Worm (Caenorhabditis elegans) whole organism, young adult: Measurements from ENCODE around the gene rnp-7.

ENCODE experiments used
- F57A8.1 ChIP-seq: fragments of 200-800 bp; sonication (Bioruptor generic); optimal IDR thresholded peaks from 2 replicates; lab custom pipeline; 2018; ENCODE audit warnings: mild to moderate bottlenecking, missing genetic modification characterization, moderate library complexity, missing compliant biosample characterization
- F57C9.4 ChIP-seq: sonication (generic microtip); optimal IDR thresholded peaks from 2 replicates; lab custom pipeline; 2017; ENCODE audit warnings: mild to moderate bottlenecking, missing genetic modification characterization, missing compliant biosample characterization
- T07F8.4 ChIP-seq: sonication (generic microtip); optimal IDR thresholded peaks from 2 replicates; lab custom pipeline; 2016; ENCODE audit warnings: mild to moderate bottlenecking, missing genetic modification characterization, moderate library complexity, missing compliant biosample characterization
- T26A5.8 ChIP-seq: sonication (generic microtip); optimal IDR thresholded peaks from 2 replicates; lab custom pipeline; 2016; ENCODE audit warnings: missing genetic modification characterization, missing compliant biosample characterization
- ZK185.1 ChIP-seq: sonication (generic microtip); optimal IDR thresholded peaks from 2 replicates; lab custom pipeline; 2016; ENCODE audit warnings: mild to moderate bottlenecking, missing genetic modification characterization, missing compliant biosample characterization; ENCODE audit not compliant: poor library complexity, severe bottlenecking
- akir-1 ChIP-seq: fragments of 200-800 bp; sonication (Bioruptor generic); optimal IDR thresholded peaks from 2 replicates; lab custom pipeline; 2018; ENCODE audit warnings: mild to moderate bottlenecking, missing genetic modification characterization, moderate library complexity, missing compliant biosample characterization
- ccch-3 ChIP-seq: fragments of 200-800 bp; sonication (Bioruptor generic); optimal IDR thresholded peaks from 2 replicates; lab custom pipeline; 2018; ENCODE audit warnings: mild to moderate bottlenecking, missing genetic modification characterization, missing compliant biosample characterization
- cebp-1 ChIP-seq, 2 experiments: fragments of 200-800 bp in 1 of 2; sonication (Bioruptor generic) in 1 of 2; sonication (generic microtip) in 1 of 2; IDR thresholded peaks in 1 of 2; optimal IDR thresholded peaks in 1 of 2; 2 replicates each; pipeline versions ENCODE4 v1.3.6 to Lab custom; 2017 to 2022; ENCODE audit warnings: missing compliant biosample characterization in 2 of 2, missing genetic modification characterization in 2 of 2, mild to moderate bottlenecking in 1 of 2, missing genetic modification reagents in 1 of 2, moderate library complexity in 1 of 2
- ceh-79 ChIP-seq: sonication (generic microtip); optimal IDR thresholded peaks from 2 replicates; lab custom pipeline; 2017; ENCODE audit warnings: mild to moderate bottlenecking, missing genetic modification characterization, missing compliant biosample characterization
- dpff-1 ChIP-seq: sonication (generic microtip); optimal IDR thresholded peaks from 2 replicates; lab custom pipeline; 2017; ENCODE audit warnings: mild to moderate bottlenecking, missing genetic modification characterization, missing compliant biosample characterization
- efl-1 ChIP-seq: fragments of 150-350 bp; optimal IDR thresholded peaks from 2 replicates; lab custom pipeline; 2014; ENCODE audit warnings: missing biosample characterization, missing genetic modification reagents, missing genetic modification characterization
- hlh-12 ChIP-seq: sonication (generic microtip); optimal IDR thresholded peaks from 2 replicates; lab custom pipeline; 2016; ENCODE audit warnings: missing genetic modification characterization, missing compliant biosample characterization
- hmg-1.2 ChIP-seq: fragments of 200-800 bp; sonication (Bioruptor generic); IDR thresholded peaks from 2 replicates; pipeline ENCODE4 v1.3.6; 2022; ENCODE audit warnings: missing genetic modification reagents, missing genetic modification characterization, missing compliant biosample characterization
- hmg-20 ChIP-seq: fragments of 200-800 bp; sonication (Bioruptor generic); IDR thresholded peaks from 2 replicates; pipeline ENCODE4 v1.3.6; 2022; ENCODE audit warnings: missing genetic modification reagents, missing genetic modification characterization, missing compliant biosample characterization
- let-526 ChIP-seq: fragments of 200-800 bp; sonication (Bioruptor generic); IDR thresholded peaks from 2 replicates; pipeline ENCODE4 v1.3.6; 2022; ENCODE audit warnings: missing genetic modification reagents, missing genetic modification characterization, missing compliant biosample characterization
- let-607 ChIP-seq, 2 experiments: fragments of 200-800 bp in 1 of 2; sonication (Bioruptor generic) in 1 of 2; sonication (generic microtip) in 1 of 2; optimal IDR thresholded peaks; 2 replicates each; lab custom pipeline; 2016 to 2018; ENCODE audit warnings: mild to moderate bottlenecking in 2 of 2, missing compliant biosample characterization in 2 of 2, missing genetic modification characterization in 2 of 2, moderate library complexity in 2 of 2, missing genotype in 1 of 2
- lin-40 ChIP-seq: sonication (generic microtip); optimal IDR thresholded peaks from 2 replicates; lab custom pipeline; 2016; ENCODE audit warnings: missing genetic modification characterization, mild to moderate bottlenecking, missing compliant biosample characterization, missing genotype, missing genetic modification reagents
- lin-54 ChIP-seq: fragments of 200-800 bp; sonication (Bioruptor generic); optimal IDR thresholded peaks from 2 replicates; lab custom pipeline; 2018; ENCODE audit warnings: mild to moderate bottlenecking, missing genetic modification characterization, missing compliant biosample characterization
- mxl-1 ChIP-seq: sonication (generic microtip); optimal IDR thresholded peaks from 2 replicates; lab custom pipeline; 2016; ENCODE audit warnings: missing genetic modification characterization, missing compliant biosample characterization
- nhr-120 ChIP-seq: fragments of 200-800 bp; sonication (Bioruptor generic); IDR thresholded peaks from 2 replicates; pipeline ENCODE4 v1.3.6; 2022; ENCODE audit warnings: missing genetic modification characterization, missing compliant biosample characterization
- nhr-179 ChIP-seq: sonication (generic microtip); optimal IDR thresholded peaks from 2 replicates; lab custom pipeline; 2016; ENCODE audit warnings: mild to moderate bottlenecking, missing genetic modification characterization, missing compliant biosample characterization
- nhr-80 ChIP-seq: sonication (generic microtip); optimal IDR thresholded peaks from 2 replicates; lab custom pipeline; 2016; ENCODE audit warnings: missing genetic modification characterization, missing compliant biosample characterization
- pbrm-1 ChIP-seq: fragments of 200-800 bp; sonication (Bioruptor generic); IDR thresholded peaks from 2 replicates; pipeline ENCODE4 v1.3.6; 2022; ENCODE audit warnings: missing genetic modification reagents, missing genetic modification characterization, missing compliant biosample characterization
- pha-4 ChIP-seq: fragments of 150-350 bp; sonication (generic microtip); optimal IDR thresholded peaks from 2 replicates; lab custom pipeline; 2014; ENCODE audit warnings: missing biosample characterization, missing genetic modification reagents, missing genetic modification characterization
- rcor-1 ChIP-seq: fragments of 200-800 bp; sonication (Bioruptor generic); IDR thresholded peaks from 2 replicates; pipeline ENCODE4 v1.3.6; 2022; ENCODE audit warnings: missing genetic modification reagents, missing genetic modification characterization, missing compliant biosample characterization
- sdz-38 ChIP-seq: sonication (generic microtip); optimal IDR thresholded peaks from 2 replicates; lab custom pipeline; 2016; ENCODE audit warnings: missing genotype, missing genetic modification characterization, missing compliant biosample characterization
- snpc-1.1 ChIP-seq: sonication (generic microtip); optimal IDR thresholded peaks from 2 replicates; lab custom pipeline; 2017; ENCODE audit warnings: missing genetic modification characterization, mild to moderate bottlenecking, missing compliant biosample characterization, antibody characterized with exemption, moderate library complexity, missing genotype, missing genetic modification reagents; ENCODE audit not compliant: insufficient read depth
- snpc-3.4 ChIP-seq: sonication (generic microtip); optimal IDR thresholded peaks from 2 replicates; lab custom pipeline; 2017; ENCODE audit warnings: missing genetic modification characterization, mild to moderate bottlenecking, missing compliant biosample characterization, antibody characterized with exemption, moderate library complexity, missing genotype, missing genetic modification reagents
- snpc-4 ChIP-seq, 5 experiments: fragments of 150-350 bp in 1 of 5; sonication (generic microtip) in 4 of 5; optimal IDR thresholded peaks; 2 replicates each; lab custom pipeline; 2014 to 2018; ENCODE audit warnings: missing genetic modification characterization in 5 of 5, missing biosample characterization in 3 of 5, antibody characterized with exemption in 2 of 5, mild to moderate bottlenecking in 2 of 5, missing compliant biosample characterization in 2 of 5, missing genotype in 2 of 5, moderate library complexity in 2 of 5, missing genetic modification reagents in 1 of 5
- tbp1 ChIP-seq: fragments of 200-800 bp; sonication (Bioruptor generic); optimal IDR thresholded peaks from 2 replicates; lab custom pipeline; 2018; ENCODE audit warnings: mild to moderate bottlenecking, missing genetic modification characterization, missing compliant biosample characterization
- unc-130 ChIP-seq: sonication (generic microtip); optimal IDR thresholded peaks from 2 replicates; lab custom pipeline; 2016; ENCODE audit warnings: missing genetic modification reagents, missing genetic modification characterization, missing compliant biosample characterization
- xnd-1 ChIP-seq: sonication (generic microtip); optimal IDR thresholded peaks from 2 replicates; lab custom pipeline; 2016; ENCODE audit warnings: missing genotype, missing genetic modification reagents, missing genetic modification characterization, missing compliant biosample characterization
- zfh-2 ChIP-seq: fragments of 200-800 bp; sonication (Bioruptor generic); conservative IDR thresholded peaks from 2 replicates; pipeline ENCODE4 v1.3.6; 2022; ENCODE audit warnings: missing genetic modification reagents, missing genetic modification characterization, missing compliant biosample characterization
- ztf-6 ChIP-seq: fragments of 200-800 bp; sonication (Bioruptor generic); IDR thresholded peaks from 2 replicates; pipeline ENCODE4 v1.3.6; 2022; ENCODE audit warnings: missing genetic modification reagents, missing genetic modification characterization, missing compliant biosample characterization

Gene rnp-7

ce11 chrIII:7198838-7199237 is 37.9 kb upstream of the rnp-7 start, which contains the start of gene pfd-5 (continued):
- TF ChIP-seq snpc-1.1 (tag; lab: Kevin White, UChicago) (no peak), sdz-38 (tag; lab: Kevin White, UChicago) (no peak), nhr-179 (tag; lab: Kevin White, UChicago) (no peak), F57C9.4 (tag; lab: Kevin White, UChicago) (no peak), hmg-1.2 (GFP tag; lab: Robert Waterston, UW) (no peak), ZK185.1 (tag; lab: Kevin White, UChicago) (peak; percentile 55), ccch-3 (GFP tag; lab: Kevin White, UChicago) (no peak), tbp1 (no peak), hmg-20 (no peak), let-526 (no peak), pha-4 (tag; lab: Kevin White, UChicago) (no peak), rcor-1 (GFP tag; lab: Robert Waterston, UW) (peak; percentile 60), F57A8.1 (GFP tag; lab: Kevin White, UChicago) (no peak), xnd-1 (no peak), T07F8.4 (tag; lab: Kevin White, UChicago) (no peak), efl-1 (GFP tag; lab: Kevin White, UChicago) (peak; percentile 90), ceh-79 (no peak), T26A5.8 (tag; lab: Kevin White, UChicago) (no peak), mxl-1 (no peak), nhr-80 (tag; lab: Kevin White, UChicago) (no peak), zfh-2 (GFP tag; lab: Robert Waterston, UW) (no peak), dpff-1 (tag; lab: Kevin White, UChicago) (no peak), akir-1 (GFP tag; lab: Kevin White, UChicago) (no peak), unc-130 (GFP tag; lab: Kevin White, UChicago) (peak; percentile 66), nhr-120 (no peak), hlh-12 (tag; lab: Kevin White, UChicago) (no peak), cebp-1 (GFP tag; IDR thresholded peaks at IDR 0.05; lab: Robert Waterston, UW) (no peak), cebp-1 (tag; optimal IDR thresholded peaks at IDR 0.05; lab: Kevin White, UChicago) (no peak), pbrm-1 (GFP tag; lab: Robert Waterston, UW) (no peak; the same call in 1 of the 2 replicates), ztf-6 (GFP tag; lab: Robert Waterston, UW) (no peak)

ce11 chrIII:7197973-7198372 is 37.0 kb upstream of the rnp-7 start, which contains the start of gene exos-9:
TSS of gene exos-9 (minus strand) at chrIII:7198073.
- TF ChIP-seq let-526 (no peak), lin-54 (GFP tag; lab: Kevin White, UChicago) (peak; percentile 2), snpc-4 (GFP tag; optimal IDR thresholded peaks at IDR 0.05; lab: Kevin White, UChicago) (no peak), snpc-4 (tag; optimal IDR thresholded peaks at IDR 0.05; lab: Kevin White, UChicago) (peak in 1 of 4 experiments; percentile 19), lin-40 (tag; lab: Kevin White, UChicago) (no peak), snpc-3.4 (tag; lab: Kevin White, UChicago) (no peak)

- no peak for TF ChIP-seq let-607 (tag; optimal IDR thresholded peaks at IDR 0.05; lab: Kevin White, UChicago)
These were observed 34.4 kb upstream of the rnp-7 start, which contains the start of gene F37C12.18 for ce11 chrIII:7195325-7195724. TSS of gene F37C12.18 (minus strand) at chrIII:7195425.
